Worm (Caenorhabditis elegans): Measurements from ENCODE around the gene F01E11.18.
A peak's percentile ranks its signal among the peaks of the same experiment; 100 is the strongest.

F01E11.18 gene

DNA sequence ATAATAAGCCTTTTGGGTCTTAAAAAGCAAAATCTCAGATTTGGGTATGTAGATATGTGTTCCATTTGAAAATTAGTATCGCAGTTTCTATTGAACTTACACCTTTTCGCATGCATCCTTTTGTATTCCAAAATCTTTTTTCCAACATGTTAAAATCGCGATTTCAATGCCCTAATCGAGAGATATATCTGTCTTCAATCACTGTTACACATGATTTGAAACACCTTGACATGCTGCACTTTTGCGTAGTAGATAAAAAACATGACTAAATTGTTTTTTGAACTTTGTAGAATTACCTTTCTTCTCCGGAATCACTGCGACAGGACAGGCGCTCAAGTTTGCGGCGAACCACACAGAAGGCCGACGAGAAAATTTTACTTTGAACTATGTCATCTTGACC, 47.7 kb upstream of the F01E11.18 start (continued):
- no peak for TF ChIP-seq unc-98 (GFP tag; IDR thresholded peaks at IDR 0.05)
- TF ChIP-seq nhr-237 (tag; optimal IDR thresholded peaks at IDR 0.05) = no peak
- TF ChIP-seq nhr-90 (tag; optimal IDR thresholded peaks at IDR 0.05; ENCODE audit: poor library complexity) = no peak
- TF ChIP-seq egl-27 (tag; optimal IDR thresholded peaks at IDR 0.05) = no peak
- TF ChIP-seq mep-1 (tag; optimal IDR thresholded peaks at IDR 0.05) = peak; percentile 10

DNA sequence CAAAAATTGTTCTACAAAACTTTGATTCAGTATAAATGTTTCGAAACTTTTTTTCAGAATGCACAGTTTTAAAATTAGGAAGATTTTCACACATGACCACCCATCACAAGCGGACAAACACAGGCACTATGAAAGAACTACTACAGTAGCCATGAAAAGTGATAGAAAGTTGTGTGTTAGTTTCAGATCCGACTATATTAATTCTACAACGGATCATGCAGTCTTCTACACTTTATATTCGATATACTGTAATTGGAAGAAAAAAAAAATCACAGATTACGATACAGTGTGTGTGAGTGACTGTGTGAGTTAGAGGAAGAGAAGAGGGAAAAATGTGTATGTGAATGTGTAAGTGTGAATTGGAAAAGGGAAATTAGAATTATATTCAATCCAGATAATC, 42.7 kb upstream of the F01E11.18 start:
- TF ChIP-seq aly-2 (tag; optimal IDR thresholded peaks at IDR 0.05) (no peak), lin-13 (GFP tag; optimal IDR thresholded peaks at IDR 0.05) (no peak), ceh-8 (GFP tag; optimal IDR thresholded peaks at IDR 0.05) (no peak), ets-5 (GFP tag; IDR thresholded peaks at IDR 0.05) (no peak), lsy-2 (tag; optimal IDR thresholded peaks at IDR 0.05) (no peak), nhr-19 (GFP tag; conservative IDR thresholded peaks at IDR 0.05) (no peak), unc-30 (tag; optimal IDR thresholded peaks at IDR 0.05) (no peak), nhr-84 (tag; optimal IDR thresholded peaks at IDR 0.05) (no peak), alr-1 (tag; optimal IDR thresholded peaks at IDR 0.05; ENCODE audit: borderline replicate concordance) (no peak), efl-3 (GFP tag; optimal IDR thresholded peaks at IDR 0.05) (no peak), C16A3.4 (tag; optimal IDR thresholded peaks at IDR 0.05) (no peak), lir-3 (tag; optimal IDR thresholded peaks at IDR 0.05; ENCODE audit: poor library complexity) (no peak), fos-1 (tag; optimal IDR thresholded peaks at IDR 0.05) (no peak), lin-35 (GFP tag; optimal IDR thresholded peaks at IDR 0.05) (no peak), unc-86 (tag; optimal IDR thresholded peaks at IDR 0.05) (no peak)

DNA sequence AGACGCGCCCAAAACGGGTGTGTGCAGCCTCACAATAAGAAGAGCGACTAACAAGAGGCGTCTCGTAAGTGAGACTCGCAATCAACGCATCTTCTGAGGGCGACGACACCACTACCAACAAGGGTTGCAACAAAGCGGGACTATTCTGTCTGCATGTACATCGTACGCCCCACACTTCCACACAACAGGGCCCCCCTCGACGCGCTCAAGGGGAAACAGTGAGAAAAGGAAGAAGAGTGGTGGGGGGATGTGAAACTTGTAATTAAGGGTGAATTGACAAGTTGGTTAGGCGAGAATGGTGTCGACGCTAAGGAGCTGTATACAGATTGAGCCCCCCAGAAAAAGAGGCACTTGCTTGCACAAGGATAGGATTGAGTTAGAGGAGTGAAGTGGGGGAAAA, 36.1 kb upstream of the F01E11.18 start:
- TF ChIP-seq nhr-85 (tag) (no peak), lin-14 (GFP tag; optimal IDR thresholded peaks at IDR 0.05) (peak; percentile 47), ceh-82 (tag; optimal IDR thresholded peaks at IDR 0.05) (no peak)

DNA sequence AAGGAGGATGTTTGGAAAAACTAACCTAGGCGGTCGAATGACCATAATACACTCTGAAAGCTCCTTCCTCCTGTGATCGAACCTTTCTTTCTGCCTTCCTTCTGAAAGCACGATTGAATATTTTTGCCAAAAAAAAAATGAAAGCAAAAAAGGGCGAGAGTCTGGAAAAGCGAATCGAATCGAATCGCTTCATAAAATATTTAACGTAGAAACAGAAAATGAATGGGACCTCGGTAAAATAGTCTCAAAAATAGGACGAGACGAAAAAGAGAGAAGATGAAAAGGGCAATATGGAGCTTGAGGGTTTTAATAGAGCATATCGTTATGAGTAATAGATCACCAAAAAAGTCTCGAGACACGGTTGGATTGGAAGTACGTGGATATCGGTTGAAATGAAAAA, 33.1 kb upstream of the F01E11.18 start, which contains the start of gene inx-1:
TSS of gene inx-1 (minus strand) at position 101 of the 400 bp plus-strand sequence.
- TF ChIP-seq zip-4 (GFP tag; optimal IDR thresholded peaks at IDR 0.05) = no peak
- no peak for TF ChIP-seq efl-1 (optimal IDR thresholded peaks at IDR 0.05)
- TF ChIP-seq efl-1 (GFP tag; optimal IDR thresholded peaks at IDR 0.05 in 1 of 2) = peak in 1 of 2 experiments; percentile 0

DNA sequence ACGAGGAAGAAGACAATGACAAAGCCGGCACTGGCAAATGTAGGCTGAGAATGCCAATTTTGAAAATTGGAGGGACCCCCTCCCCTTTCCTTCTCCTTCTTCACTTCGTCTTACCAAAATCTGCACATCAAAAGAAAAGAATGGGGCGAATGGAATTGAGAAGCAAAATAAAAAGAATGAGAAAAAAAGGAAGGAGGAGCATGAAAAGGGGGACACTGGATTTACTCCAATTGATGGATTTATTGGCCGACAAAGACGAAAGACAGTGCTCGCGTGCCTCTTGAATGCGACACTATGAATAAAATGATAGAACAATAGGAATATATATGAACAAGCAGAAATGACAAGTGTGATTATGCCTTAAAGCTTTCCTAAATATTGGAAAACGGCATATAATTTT, 30.5 kb upstream of the F01E11.18 start:
- TF ChIP-seq vab-15 (tag; optimal IDR thresholded peaks at IDR 0.05) (no peak), efl-1 (optimal IDR thresholded peaks at IDR 0.05) (no peak), efl-1 (GFP tag; optimal IDR thresholded peaks at IDR 0.05 in 1 of 2) (peak in 1 of 2 experiments; percentile 51), zag-1 (tag; optimal IDR thresholded peaks at IDR 0.05) (no peak), Y116A8C.19 (tag; optimal IDR thresholded peaks at IDR 0.05; ENCODE audit: borderline replicate concordance) (no peak), fkh-10 (GFP tag; optimal IDR thresholded peaks at IDR 0.05) (peak; percentile 33), efl-3 (GFP tag; optimal IDR thresholded peaks at IDR 0.05) (no peak), unc-30 (tag; optimal IDR thresholded peaks at IDR 0.05) (no peak), tbx-2 (tag; optimal IDR thresholded peaks at IDR 0.05) (no peak), ama-1 (optimal IDR thresholded peaks at IDR 0.05) (no peak), lin-14 (GFP tag; optimal IDR thresholded peaks at IDR 0.05) (peak; percentile 24), nhr-19 (GFP tag; conservative IDR thresholded peaks at IDR 0.05) (no peak)

DNA sequence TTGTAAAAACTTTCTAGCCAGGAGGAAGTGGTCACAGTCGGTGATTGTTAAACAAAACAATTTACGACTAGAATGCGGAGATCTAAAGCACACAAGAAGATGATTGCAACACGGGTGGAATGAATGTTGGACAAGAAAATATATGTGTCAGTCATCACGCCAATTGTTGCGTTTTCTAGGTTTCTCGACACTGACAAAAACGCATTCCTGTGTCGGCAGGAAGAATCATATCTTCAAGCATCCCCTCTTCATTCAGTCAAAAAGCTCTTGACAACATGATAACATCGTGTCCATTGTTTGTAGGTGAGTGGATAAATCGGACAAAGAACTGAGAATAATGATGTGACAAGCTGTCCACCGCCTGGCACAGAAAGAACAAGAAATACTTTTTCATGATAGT, 29.9 kb upstream of the F01E11.18 start:
- peak; percentile 47 for TF ChIP-seq unc-130 (tag; optimal IDR thresholded peaks at IDR 0.05)
- no peak for TF ChIP-seq lir-3 (tag; optimal IDR thresholded peaks at IDR 0.05; ENCODE audit: poor library complexity)
- TF ChIP-seq lin-14 (GFP tag; optimal IDR thresholded peaks at IDR 0.05) = peak; percentile 56
- no peak for TF ChIP-seq tlp-1 (tag; optimal IDR thresholded peaks at IDR 0.05)
- TF ChIP-seq rnt-1 (tag; optimal IDR thresholded peaks at IDR 0.05) = peak; percentile 15
- TF ChIP-seq nhr-71 (tag; optimal IDR thresholded peaks at IDR 0.05) = peak; percentile 6

Data from whole organism, L1 larva.